Fruit fly (Drosophila melanogaster): ENCODE results near the gene CG11262.

CG11262 gene

DNA sequence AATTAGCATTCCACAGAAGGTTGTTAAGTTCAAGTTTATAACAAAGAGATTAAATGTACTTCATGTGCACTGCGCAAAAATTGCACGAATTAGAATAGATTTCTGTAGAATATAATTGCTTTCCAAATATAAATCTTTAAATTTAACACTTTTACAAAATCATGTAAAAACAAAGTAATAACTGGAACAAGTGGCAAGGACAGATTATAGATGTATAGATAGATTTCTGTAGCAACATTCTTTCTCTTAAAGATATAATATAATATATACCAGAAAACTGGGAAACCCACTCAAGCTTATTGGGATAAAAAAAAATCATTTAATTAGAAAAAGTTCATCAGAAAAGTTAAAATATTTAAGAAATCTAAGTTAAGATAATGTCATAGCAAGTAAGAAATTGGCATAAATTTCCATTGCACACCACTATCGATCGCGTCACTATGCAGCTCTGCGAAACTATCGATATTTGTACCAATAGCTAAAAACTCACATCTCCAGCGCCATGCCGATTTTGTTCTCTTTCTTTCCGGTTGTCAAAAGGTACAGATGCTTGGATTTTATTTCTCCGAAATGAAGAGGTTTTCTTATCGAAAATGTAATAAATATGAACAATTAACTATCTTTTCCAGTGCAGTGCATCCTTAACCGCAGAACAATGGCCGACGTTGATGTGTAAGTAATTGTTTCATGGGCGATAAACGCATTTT lies 28.1 kb downstream of the CG11262 start, which contains the start of gene RpS12 (continued):
- TF ChIP-seq danr (GFP tag; IDR thresholded peaks at IDR 0.05) (no peak), CG10274 (GFP tag; optimal IDR thresholded peaks at IDR 0.05) (peak; percentile 63), CG14014 (GFP tag; IDR thresholded peaks at IDR 0.05) (peak; percentile 79), pros (GFP tag; optimal IDR thresholded peaks at IDR 0.05) (no peak), CG18262 (tag; optimal IDR thresholded peaks at IDR 0.05) (peak; percentile 41), Sry-β (GFP tag; optimal IDR thresholded peaks at IDR 0.05) (peak; percentile 17), CG9817 (tag; optimal IDR thresholded peaks at IDR 0.05) (peak; percentile 73), CG2199 (GFP tag; IDR thresholded peaks at IDR 0.05) (peak; percentile 75; the same call in 2 of the 3 replicates), Gug (GFP tag; IDR thresholded peaks at IDR 0.05) (no peak), CG33557 (GFP tag; optimal IDR thresholded peaks at IDR 0.05) (peak; percentile 34), CG8281 (tag; optimal IDR thresholded peaks at IDR 0.05) (peak; percentile 44), vfl (GFP tag; optimal IDR thresholded peaks at IDR 0.05) (peak; percentile 71), hb (GFP tag; IDR thresholded peaks at IDR 0.05; ENCODE audit: partially characterized antibody) (peak; percentile 82), zfh1 (GFP tag; IDR thresholded peaks at IDR 0.05) (peak; percentile 81), lmd (GFP tag; IDR thresholded peaks at IDR 0.05) (peak; percentile 59), MBD-R2 (GFP tag; IDR thresholded peaks at IDR 0.05) (peak; percentile 43; the same call in 1 of the 2 replicates), vnd (GFP tag; IDR thresholded peaks at IDR 0.05; ENCODE audit: partially characterized antibody) (peak; percentile 77), C15 (GFP tag; IDR thresholded peaks at IDR 0.05) (0 out of 3 replicates have a peak, but pooled peaks have one; percentile 5), Ptx1 (GFP tag; IDR thresholded peaks at IDR 0.05) (peak; percentile 62), Dek (tag; optimal IDR thresholded peaks at IDR 0.05) (peak; percentile 64), CG10654 (GFP tag; optimal IDR thresholded peaks at IDR 0.05) (peak; percentile 80), CkIIα-i1 (GFP tag; IDR thresholded peaks at IDR 0.05) (0 out of 2 replicates have a peak, but pooled peaks have one; percentile 38), pnt (GFP tag; optimal IDR thresholded peaks at IDR 0.05) (peak; percentile 64), CG8924 (tag; optimal IDR thresholded peaks at IDR 0.05) (peak; percentile 55), CG14050 (GFP tag; IDR thresholded peaks at IDR 0.05) (peak; percentile 42), jing (GFP tag; optimal IDR thresholded peaks at IDR 0.05) (peak; percentile 22), gfzf (GFP tag; optimal IDR thresholded peaks at IDR 0.05) (peak; percentile 18), CG8388 (GFP tag; optimal IDR thresholded peaks at IDR 0.05) (peak; percentile 33), lab (GFP tag; optimal IDR thresholded peaks at IDR 0.05) (peak; percentile 90), Bteb2 (GFP tag; optimal IDR thresholded peaks at IDR 0.05) (peak; percentile 60), Ets65A (GFP tag) (peak; percentile 99), CG4360 (GFP tag; IDR thresholded peaks at IDR 0.05) (no peak), CG11398 (GFP tag; optimal IDR thresholded peaks at IDR 0.05) (peak; percentile 76), Rfx (GFP tag; IDR thresholded peaks at IDR 0.05) (peak; percentile 92), CG4282 (GFP tag; optimal IDR thresholded peaks at IDR 0.05) (peak; percentile 62), Pdp1 (GFP tag; optimal IDR thresholded peaks at IDR 0.05) (peak; percentile 65 to 70), Blimp-1 (GFP tag; optimal IDR thresholded peaks at IDR 0.05) (no peak), mld (GFP tag; IDR thresholded peaks at IDR 0.05; ENCODE audit: partially characterized antibody) (peak; percentile 70; the same call in 2 of the 3 replicates), Med (GFP tag) (peak; percentile 98), salm (tag; optimal IDR thresholded peaks at IDR 0.05) (peak; percentile 53), CG4707 (GFP tag; optimal IDR thresholded peaks at IDR 0.05) (peak; percentile 80), CG7357 (GFP tag; IDR thresholded peaks at IDR 0.05) (peak; percentile 84), caup (GFP tag; optimal IDR thresholded peaks at IDR 0.05; ENCODE audit: severe bottlenecking) (peak; percentile 93), CG12155 (GFP tag; optimal IDR thresholded peaks at IDR 0.05) (peak; percentile 30), al (GFP tag; IDR thresholded peaks at IDR 0.05) (peak; percentile 58), Nf-YC (tag; optimal IDR thresholded peaks at IDR 0.05) (peak; percentile 38), Nf-YA (GFP tag; IDR thresholded peaks at IDR 0.05) (peak; percentile 58), hkb (optimal IDR thresholded peaks at IDR 0.05) (no peak), hkb (GFP tag; IDR thresholded peaks at IDR 0.05) (peak; percentile 76)

All from whole organism, embryonic.